Fruit fly (Drosophila melanogaster) whole organism, embryonic: ENCODE results near the gene CG33796.

Source experiments
- Atf3 ChIP-seq: fragments of 200-800 bp; sonication (Bioruptor generic); optimal IDR thresholded peaks from 3 replicates; lab custom pipeline; 2016; ENCODE audit warnings: missing biosample characterization, missing genetic modification characterization
- Blimp-1 ChIP-seq: fragments of 200-800 bp; sonication (Bioruptor generic); optimal IDR thresholded peaks from 3 replicates; lab custom pipeline; 2018; ENCODE audit warnings: missing biosample characterization, missing genetic modification characterization, mild to moderate bottlenecking, moderate library complexity, missing genetic modification reagents
- CG1024 ChIP-seq: fragments of 200-800 bp; sonication (Bioruptor generic); IDR thresholded peaks from 2 replicates; pipeline ENCODE4 v1.3.6; 2022; ENCODE audit warnings: missing biosample characterization, missing genetic modification characterization
- CG10274 ChIP-seq: fragments of 200-800 bp; sonication (Bioruptor generic); optimal IDR thresholded peaks from 3 replicates; lab custom pipeline; 2017; ENCODE audit warnings: missing biosample characterization, mild to moderate bottlenecking, missing genetic modification characterization
- CG11456 ChIP-seq: fragments of 200-800 bp; sonication (Bioruptor generic); IDR thresholded peaks from 3 replicates; pipeline ENCODE4 v1.3.6; 2022; ENCODE audit warnings: missing biosample characterization, missing genetic modification characterization
- CG12391 ChIP-seq: fragments of 200-800 bp; sonication (Bioruptor generic); optimal IDR thresholded peaks from 3 replicates; lab custom pipeline; 2018; ENCODE audit warnings: missing biosample characterization, mild to moderate bottlenecking, missing genetic modification characterization, moderate library complexity
- CG12769 ChIP-seq: fragments of 200-800 bp; sonication (Bioruptor generic); optimal IDR thresholded peaks from 2 replicates; lab custom pipeline; 2019; ENCODE audit warnings: missing biosample characterization, mild to moderate bottlenecking, missing genetic modification characterization, moderate library complexity
- CG13296 ChIP-seq: fragments of 200-800 bp; sonication (Bioruptor generic); optimal IDR thresholded peaks from 3 replicates; lab custom pipeline; 2018; ENCODE audit warnings: missing biosample characterization, mild to moderate bottlenecking, missing genetic modification characterization
- CG14860 ChIP-seq: fragments of 200-800 bp; sonication (Bioruptor generic); IDR thresholded peaks from 3 replicates; pipeline ENCODE4 v1.3.6; 2022; ENCODE audit warnings: missing biosample characterization, missing genetic modification characterization; ENCODE audit not compliant: partially characterized antibody
- CG15696 ChIP-seq: fragments of 200-800 bp; sonication (Bioruptor generic); optimal IDR thresholded peaks from 2 replicates; lab custom pipeline; 2019; ENCODE audit warnings: missing biosample characterization, mild to moderate bottlenecking, missing genetic modification characterization, moderate library complexity
- CG2199 ChIP-seq: fragments of 200-800 bp; sonication (Bioruptor generic); IDR thresholded peaks from 3 replicates; pipeline ENCODE4 v1.3.6; 2022; ENCODE audit warnings: missing biosample characterization, missing genetic modification characterization
- CG3065 ChIP-seq: fragments of 200-800 bp; sonication (Bioruptor generic); optimal IDR thresholded peaks from 2 replicates; lab custom pipeline; 2016; ENCODE audit warnings: missing biosample characterization, missing genetic modification characterization
- CG31224 ChIP-seq: fragments of 200-800 bp; sonication (Bioruptor generic); IDR thresholded peaks from 2 replicates; pipeline ENCODE4 v1.3.6; 2022; ENCODE audit warnings: missing biosample characterization, missing genetic modification characterization
- CG34422 ChIP-seq: fragments of 200-800 bp; sonication (Bioruptor generic); IDR thresholded peaks from 3 replicates; pipeline ENCODE4 v1.3.6; 2022; ENCODE audit warnings: missing biosample characterization, missing genetic modification characterization
- CG3995 ChIP-seq: fragments of 200-800 bp; sonication (Bioruptor generic); optimal IDR thresholded peaks from 3 replicates; lab custom pipeline; 2016; ENCODE audit warnings: missing biosample characterization, missing genetic modification characterization
- CG6175 ChIP-seq: fragments of 200-800 bp; sonication (Bioruptor generic); IDR thresholded peaks from 3 replicates; pipeline ENCODE4 v1.3.6; 2022; ENCODE audit warnings: missing biosample characterization, missing genetic modification characterization
- CG6683 ChIP-seq: fragments of 200-800 bp; sonication (Bioruptor generic); optimal IDR thresholded peaks from 2 replicates; lab custom pipeline; 2017; ENCODE audit warnings: missing biosample characterization, mild to moderate bottlenecking, missing genetic modification characterization, missing genetic modification reagents
- CG7556 ChIP-seq: fragments of 200-800 bp; sonication (Bioruptor generic); optimal IDR thresholded peaks from 2 replicates; lab custom pipeline; 2017; ENCODE audit warnings: missing biosample characterization, mild to moderate bottlenecking, missing genetic modification characterization
- CG7745 ChIP-seq: fragments of 200-800 bp; sonication (Bioruptor generic); optimal IDR thresholded peaks from 2 replicates; lab custom pipeline; 2018; ENCODE audit warnings: missing biosample characterization, mild to moderate bottlenecking, missing genetic modification characterization, moderate library complexity
- CG7839 ChIP-seq: fragments of 200-800 bp; sonication (Bioruptor generic); optimal IDR thresholded peaks from 3 replicates; lab custom pipeline; 2018; ENCODE audit warnings: missing biosample characterization, mild to moderate bottlenecking, missing genetic modification characterization, moderate library complexity
- CG8359 ChIP-seq: fragments of 200-800 bp; sonication (Bioruptor generic); optimal IDR thresholded peaks from 2 replicates; lab custom pipeline; 2017; ENCODE audit warnings: missing biosample characterization, mild to moderate bottlenecking, missing genetic modification characterization, borderline replicate concordance
- CG8388 ChIP-seq: fragments of 200-800 bp; sonication (Bioruptor generic); optimal IDR thresholded peaks from 2 replicates; lab custom pipeline; 2019; ENCODE audit warnings: missing biosample characterization, mild to moderate bottlenecking, missing genetic modification characterization, moderate library complexity
- CG9215 ChIP-seq: fragments of 200-800 bp; sonication (Bioruptor generic); IDR thresholded peaks from 2 replicates; pipeline ENCODE4 v1.3.6; 2022; ENCODE audit warnings: missing biosample characterization, missing genetic modification characterization
- CHES-1-like ChIP-seq: fragments of 200-800 bp; sonication (Bioruptor generic); optimal IDR thresholded peaks from 2 replicates; lab custom pipeline; 2016; ENCODE audit warnings: missing biosample characterization, missing genetic modification characterization
- Dbx ChIP-seq: fragments of 200-800 bp; sonication (Bioruptor generic); IDR thresholded peaks from 3 replicates; pipeline ENCODE4 v1.3.6; 2022; ENCODE audit warnings: missing biosample characterization, missing genetic modification characterization
- Gsc ChIP-seq: fragments of 200-800 bp; sonication (Bioruptor generic); IDR thresholded peaks from 2 replicates; pipeline ENCODE4 v1.3.6; 2022; ENCODE audit warnings: missing biosample characterization, missing genetic modification characterization
- Hr39 ChIP-seq: fragments of >200 bp; optimal IDR thresholded peaks from 2 replicates; lab custom pipeline; 2017
- MESR4 ChIP-seq: fragments of 200-800 bp; sonication (Bioruptor generic); optimal IDR thresholded peaks from 2 replicates; lab custom pipeline; 2018; ENCODE audit warnings: missing biosample characterization, mild to moderate bottlenecking, missing genetic modification characterization, moderate library complexity
- Mrtf ChIP-seq: fragments of 200-800 bp; sonication (Bioruptor generic); IDR thresholded peaks from 3 replicates; pipeline ENCODE4 v1.3.6; 2022; ENCODE audit warnings: missing biosample characterization, missing genetic modification characterization
- NFAT ChIP-seq: fragments of 200-800 bp; sonication (Bioruptor generic); IDR thresholded peaks from 2 replicates; pipeline ENCODE4 v1.3.6; 2022; ENCODE audit warnings: missing biosample characterization, missing genetic modification characterization
- Oaz ChIP-seq: fragments of 200-800 bp; sonication (Bioruptor generic); IDR thresholded peaks from 2 replicates; pipeline ENCODE4 v1.3.6; 2022; ENCODE audit warnings: missing biosample characterization, missing genetic modification characterization
- Rx ChIP-seq: fragments of 200-800 bp; sonication (Bioruptor generic); IDR thresholded peaks from 2 replicates; pipeline ENCODE4 v1.3.6; 2022; ENCODE audit warnings: missing biosample characterization, missing genetic modification characterization
- Sox100B ChIP-seq: fragments of 200-800 bp; sonication (Bioruptor generic); optimal IDR thresholded peaks from 3 replicates; lab custom pipeline; 2018; ENCODE audit warnings: missing biosample characterization, mild to moderate bottlenecking, missing genetic modification characterization
- Trl ChIP-seq, 3 experiments: fragments of >200 bp in 2 of 3; fragments of 200-800 bp in 1 of 3; sonication (Bioruptor generic) in 1 of 3; optimal IDR thresholded peaks; 2 replicates in 1 of 3; 3 replicates in 2 of 3; lab custom pipeline; 2016 to 2017; ENCODE audit warnings: missing biosample characterization in 1 of 3, missing genetic modification characterization in 1 of 3
- Xrp1 ChIP-seq: fragments of 200-800 bp; sonication (Bioruptor generic); IDR thresholded peaks from 2 replicates; pipeline ENCODE4 v1.3.6; 2022; ENCODE audit warnings: missing biosample characterization, missing genetic modification characterization
- abd-A ChIP-seq: fragments of 200-800 bp; sonication (Bioruptor generic); optimal IDR thresholded peaks from 3 replicates; lab custom pipeline; 2019; ENCODE audit warnings: missing biosample characterization, mild to moderate bottlenecking, missing genetic modification characterization, moderate library complexity
- crc ChIP-seq: fragments of 200-800 bp; sonication (Bioruptor generic); optimal IDR thresholded peaks from 2 replicates; lab custom pipeline; 2016; ENCODE audit warnings: missing biosample characterization, missing genetic modification characterization
- dimm ChIP-seq: fragments of 200-800 bp; sonication (Bioruptor generic); IDR thresholded peaks from 2 replicates; pipeline ENCODE4 v1.3.6; 2022; ENCODE audit warnings: missing biosample characterization, missing genetic modification characterization
- fd96Cb ChIP-seq: fragments of 200-800 bp; sonication (Bioruptor generic); optimal IDR thresholded peaks from 2 replicates; lab custom pipeline; 2018; ENCODE audit warnings: missing biosample characterization, mild to moderate bottlenecking, missing genetic modification characterization, moderate library complexity
- fu2 ChIP-seq: fragments of 200-800 bp; sonication (Bioruptor generic); optimal IDR thresholded peaks from 2 replicates; lab custom pipeline; 2016; ENCODE audit warnings: missing biosample characterization, missing genetic modification characterization
- gce ChIP-seq: fragments of 200-800 bp; sonication (Bioruptor generic); IDR thresholded peaks from 3 replicates; pipeline ENCODE4 v1.3.6; 2022; ENCODE audit warnings: missing biosample characterization, missing genetic modification characterization
- gcm ChIP-seq: fragments of 200-800 bp; sonication (Bioruptor generic); optimal IDR thresholded peaks from 2 replicates; lab custom pipeline; 2019; ENCODE audit warnings: missing biosample characterization, mild to moderate bottlenecking, missing genetic modification characterization, moderate library complexity
- grau ChIP-seq: fragments of 200-800 bp; optimal IDR thresholded peaks from 3 replicates; lab custom pipeline; 2019; ENCODE audit warnings: missing biosample characterization, mild to moderate bottlenecking, missing genetic modification characterization, moderate library complexity
- lmd ChIP-seq: fragments of 200-800 bp; sonication (Bioruptor generic); IDR thresholded peaks from 2 replicates; pipeline ENCODE4 v1.3.6; 2022; ENCODE audit warnings: missing biosample characterization, missing genetic modification characterization
- odd ChIP-seq: fragments of 200-800 bp; sonication (Bioruptor generic); optimal IDR thresholded peaks from 2 replicates; lab custom pipeline; 2017; ENCODE audit warnings: missing biosample characterization, mild to moderate bottlenecking, missing genetic modification characterization
- pros ChIP-seq: fragments of 200-800 bp; sonication (Bioruptor generic); optimal IDR thresholded peaks from 3 replicates; lab custom pipeline; 2019; ENCODE audit warnings: missing biosample characterization, mild to moderate bottlenecking, missing genetic modification characterization, moderate library complexity
- run ChIP-seq: fragments of 200-800 bp; sonication (Bioruptor generic); optimal IDR thresholded peaks from 3 replicates; lab custom pipeline; 2018; ENCODE audit warnings: missing biosample characterization, mild to moderate bottlenecking, missing genetic modification characterization
- shn ChIP-seq: fragments of 200-800 bp; sonication (Bioruptor generic); optimal IDR thresholded peaks from 3 replicates; lab custom pipeline; 2016; ENCODE audit warnings: missing biosample characterization, missing genetic modification characterization
- unpg ChIP-seq: fragments of 200-800 bp; sonication (Bioruptor generic); optimal IDR thresholded peaks from 3 replicates; lab custom pipeline; 2018; ENCODE audit warnings: missing biosample characterization, mild to moderate bottlenecking, missing genetic modification characterization, moderate library complexity
- zen2 ChIP-seq: fragments of 200-800 bp; sonication (Bioruptor generic); IDR thresholded peaks from 3 replicates; pipeline ENCODE4 v1.3.6; 2022; ENCODE audit warnings: missing biosample characterization, missing genetic modification characterization; ENCODE audit not compliant: partially characterized antibody

Gene CG33796

DNA sequence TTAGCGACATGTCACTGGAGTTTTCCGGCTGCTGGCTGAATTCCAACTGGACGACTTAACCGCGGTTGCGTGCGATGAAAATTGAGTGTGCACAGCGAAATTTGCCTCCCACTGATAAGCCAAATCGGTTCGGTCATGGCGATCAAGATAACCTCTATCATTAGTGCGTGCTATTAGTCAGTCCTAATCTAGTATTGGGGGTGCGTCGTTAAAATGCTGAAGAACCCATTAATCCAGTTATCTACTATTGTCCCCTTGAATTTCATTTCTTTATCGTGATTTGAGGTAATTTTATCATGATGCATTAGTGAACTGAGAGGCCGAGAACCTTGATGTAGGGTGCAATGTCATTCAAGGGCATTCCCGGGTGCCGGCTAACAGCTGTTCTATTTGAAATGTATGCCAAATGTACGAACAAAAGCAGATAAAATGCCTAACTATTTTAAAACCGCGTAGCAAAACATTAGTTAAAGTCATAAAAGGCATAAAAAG is 41.4 kb downstream of the CG33796 start, which contains the start of gene Pgm1 (continued):
- TF ChIP-seq CG8388 (GFP tag; lab: Kevin White, UChicago) (peak; percentile 64), CG10274 (GFP tag; lab: Kevin White, UChicago) (peak; percentile 100), Blimp-1 (GFP tag; lab: Kevin White, UChicago) (no peak), odd (no peak), Sox100B (GFP tag; lab: Kevin White, UChicago) (peak; percentile 51), CG7745 (no peak), Trl (optimal IDR thresholded peaks at IDR 0.05; lab: Kevin White, UChicago) (no peak), Trl (GFP tag; optimal IDR thresholded peaks at IDR 0.05; lab: Kevin White, UChicago) (peak; percentile 94), CG6175 (GFP tag; lab: Robert Waterston, UW) (peak; percentile 42; the same call in 2 of the 3 replicates), CG34422 (GFP tag; lab: Robert Waterston, UW) (peak; percentile 61), CG2199 (GFP tag; lab: Robert Waterston, UW) (no peak), CG7839 (peak; percentile 84), gcm (peak; percentile 74), CG14860 (GFP tag; lab: Robert Waterston, UW) (no peak), dimm (no peak), pros (GFP tag; lab: Kevin White, UChicago) (peak; percentile 33), CG11456 (GFP tag; lab: Robert Waterston, UW) (peak; percentile 82), fu2 (GFP tag; lab: Kevin White, UChicago) (peak; percentile 85), CG12391 (tag; lab: Kevin White, UChicago) (peak; percentile 68), zen2 (GFP tag; lab: Robert Waterston, UW) (no peak), abd-A (no peak), fd96Cb (tag; lab: Kevin White, UChicago) (peak; percentile 73), lmd (GFP tag; lab: Robert Waterston, UW) (peak; percentile 85; the same call in 1 of the 2 replicates), Mrtf (GFP tag; lab: Robert Waterston, UW) (peak; percentile 78; the same call in 2 of the 3 replicates), CG3995 (GFP tag; lab: Kevin White, UChicago) (peak; percentile 49), Oaz (GFP tag; lab: Robert Waterston, UW) (peak; percentile 66; the same call in 1 of the 2 replicates), CG13296 (GFP tag; lab: Kevin White, UChicago) (peak; percentile 86), CG7556 (peak; percentile 74), gce (GFP tag; lab: Robert Waterston, UW) (peak; percentile 77; the same call in 2 of the 3 replicates), CG3065 (peak; percentile 58), run (peak; percentile 78), MESR4 (peak; percentile 42), Xrp1 (GFP tag; lab: Robert Waterston, UW) (peak; percentile 84), CG8359 (GFP tag; lab: Kevin White, UChicago) (peak; percentile 37), crc (GFP tag; lab: Kevin White, UChicago) (peak; percentile 85), Hr39 (no peak), unpg (no peak), CG12769 (tag; lab: Kevin White, UChicago) (peak; percentile 97), Gsc (GFP tag; lab: Robert Waterston, UW) (peak; percentile 54; the same call in 1 of the 2 replicates), CG31224 (GFP tag; lab: Robert Waterston, UW) (peak; percentile 67), CG15696 (tag; lab: Kevin White, UChicago) (peak; percentile 41), CG1024 (peak; percentile 46; the same call in 1 of the 2 replicates), CG6683 (peak; percentile 40), CHES-1-like (peak; percentile 95), grau (tag; lab: Kevin White, UChicago) (peak; percentile 80), shn (GFP tag; lab: Kevin White, UChicago) (peak; percentile 96), CG9215 (peak; percentile 64; the same call in 1 of the 2 replicates), Atf3 (GFP tag; lab: Kevin White, UChicago) (peak; percentile 74), Rx (GFP tag; lab: Robert Waterston, UW) (peak; percentile 72), NFAT (GFP tag; lab: Robert Waterston, UW) (peak; percentile 76), Dbx (GFP tag; lab: Robert Waterston, UW) (peak; percentile 52)
